Fruit fly (Drosophila melanogaster) whole organism, embryonic: ENCODE results near the gene Pvf3.

Experiments
- Abd-B ChIP-seq: fragments of 200-800 bp; sonication (Bioruptor generic); optimal IDR thresholded peaks from 2 replicates; lab custom pipeline; 2018; ENCODE audit warnings: missing biosample characterization, mild to moderate bottlenecking, missing genetic modification characterization, moderate library complexity
- Atf3 ChIP-seq: fragments of 200-800 bp; sonication (Bioruptor generic); optimal IDR thresholded peaks from 3 replicates; lab custom pipeline; 2016; ENCODE audit warnings: missing biosample characterization, missing genetic modification characterization
- Awh ChIP-seq: fragments of 200-800 bp; sonication (Bioruptor generic); IDR thresholded peaks from 2 replicates; pipeline ENCODE4, ENCODE4 v1.3.6; 2022; ENCODE audit warnings: missing biosample characterization, missing genetic modification characterization
- BtbVII ChIP-seq: fragments of 200-800 bp; sonication (Bioruptor generic); optimal IDR thresholded peaks from 3 replicates; lab custom pipeline; 2017; ENCODE audit warnings: missing biosample characterization, mild to moderate bottlenecking, missing genetic modification characterization
- CG10366 ChIP-seq: fragments of 200-800 bp; sonication (Bioruptor generic); IDR thresholded peaks from 2 replicates; pipeline ENCODE4 v1.3.6; 2022; ENCODE audit warnings: missing biosample characterization, missing genetic modification characterization
- CG10565 ChIP-seq: fragments of 200-800 bp; sonication (Bioruptor generic); optimal IDR thresholded peaks from 3 replicates; lab custom pipeline; 2016; ENCODE audit warnings: missing biosample characterization, mild to moderate bottlenecking, missing genetic modification characterization
- CG12219 ChIP-seq: fragments of 200-800 bp; sonication (Bioruptor generic); optimal IDR thresholded peaks from 3 replicates; lab custom pipeline; 2018; ENCODE audit warnings: missing biosample characterization, mild to moderate bottlenecking, missing genetic modification characterization
- CG13775 ChIP-seq: fragments of 200-800 bp; sonication (Bioruptor generic); optimal IDR thresholded peaks from 3 replicates; lab custom pipeline; 2017; ENCODE audit warnings: missing biosample characterization, mild to moderate bottlenecking, missing genetic modification characterization
- CG13894 ChIP-seq: fragments of 200-800 bp; sonication (Bioruptor generic); optimal IDR thresholded peaks from 3 replicates; lab custom pipeline; 2018; ENCODE audit warnings: missing biosample characterization, mild to moderate bottlenecking, missing genetic modification characterization, moderate library complexity
- CG14014 ChIP-seq: fragments of 200-800 bp; sonication (Bioruptor generic); IDR thresholded peaks from 2 replicates; pipeline ENCODE4 v1.3.6; 2022; ENCODE audit warnings: missing biosample characterization, missing genetic modification characterization
- CG16815 ChIP-seq: fragments of 200-800 bp; sonication (Bioruptor generic); optimal IDR thresholded peaks from 3 replicates; lab custom pipeline; 2017; ENCODE audit warnings: missing biosample characterization, mild to moderate bottlenecking, missing genetic modification characterization
- CG17186 ChIP-seq: fragments of 200-800 bp; sonication (Bioruptor generic); optimal IDR thresholded peaks from 3 replicates; lab custom pipeline; 2017; ENCODE audit warnings: missing biosample characterization, missing genetic modification reagents, missing genetic modification characterization
- CG17328 ChIP-seq: fragments of 200-800 bp; sonication (Bioruptor generic); IDR thresholded peaks from 2 replicates; pipeline ENCODE4 v1.3.6; 2022; ENCODE audit warnings: missing biosample characterization, missing genetic modification characterization
- CG17802 ChIP-seq: fragments of 200-800 bp; sonication (Bioruptor generic); optimal IDR thresholded peaks from 2 replicates; lab custom pipeline; 2018; ENCODE audit warnings: missing biosample characterization, mild to moderate bottlenecking, missing genetic modification characterization, moderate library complexity
- CG2116 ChIP-seq: fragments of 200-800 bp; sonication (Bioruptor generic); optimal IDR thresholded peaks from 3 replicates; lab custom pipeline; 2018; ENCODE audit warnings: missing biosample characterization, mild to moderate bottlenecking, missing genetic modification characterization
- CG2129 ChIP-seq: fragments of 200-800 bp; sonication (Bioruptor generic); IDR thresholded peaks from 2 replicates; pipeline ENCODE4 v1.3.6; 2022; ENCODE audit warnings: missing biosample characterization, missing genetic modification characterization; ENCODE audit not compliant: partially characterized antibody
- CG33557 ChIP-seq: fragments of 200-800 bp; sonication (Bioruptor generic); optimal IDR thresholded peaks from 2 replicates; lab custom pipeline; 2019; ENCODE audit warnings: missing biosample characterization, mild to moderate bottlenecking, missing genetic modification characterization, moderate library complexity
- CG8359 ChIP-seq: fragments of 200-800 bp; sonication (Bioruptor generic); optimal IDR thresholded peaks from 2 replicates; lab custom pipeline; 2017; ENCODE audit warnings: missing biosample characterization, mild to moderate bottlenecking, missing genetic modification characterization, borderline replicate concordance
- Dp ChIP-seq: fragments of 200-800 bp; sonication (Bioruptor generic); optimal IDR thresholded peaks from 2 replicates; lab custom pipeline; 2018; ENCODE audit warnings: missing biosample characterization, mild to moderate bottlenecking, missing genetic modification characterization, moderate library complexity
- Fer3 ChIP-seq: fragments of 200-800 bp; sonication (Bioruptor generic); optimal IDR thresholded peaks from 2 replicates; lab custom pipeline; 2018; ENCODE audit warnings: missing biosample characterization, mild to moderate bottlenecking, missing genetic modification characterization, moderate library complexity
- HLH3B ChIP-seq: fragments of 200-800 bp; sonication (Bioruptor generic); IDR thresholded peaks from 2 replicates; pipeline ENCODE4 v1.3.6; 2022; ENCODE audit warnings: missing biosample characterization, missing genetic modification characterization
- Lpt ChIP-seq: fragments of >200 bp; optimal IDR thresholded peaks from 2 replicates; lab custom pipeline; 2018; ENCODE audit warnings: missing biosample characterization, missing genetic modification characterization
- Max ChIP-seq: fragments of 200-800 bp; sonication (Bioruptor generic); optimal IDR thresholded peaks from 2 replicates; lab custom pipeline; 2016; ENCODE audit warnings: missing biosample characterization, mild to moderate bottlenecking, missing genetic modification characterization
- NK7.1 ChIP-seq: fragments of 200-800 bp; sonication (Bioruptor generic); optimal IDR thresholded peaks from 3 replicates; lab custom pipeline; 2016; ENCODE audit warnings: missing biosample characterization, missing genetic modification characterization
- Sin3A ChIP-seq: fragments of >200 bp; optimal IDR thresholded peaks from 2 replicates; lab custom pipeline; 2018
- Sry-β ChIP-seq: fragments of 200-800 bp; sonication (Bioruptor generic); optimal IDR thresholded peaks from 2 replicates; lab custom pipeline; 2018; ENCODE audit warnings: missing biosample characterization, mild to moderate bottlenecking, missing genetic modification characterization, moderate library complexity
- Usf ChIP-seq: fragments of 200-800 bp; sonication (Bioruptor generic); optimal IDR thresholded peaks from 2 replicates; lab custom pipeline; 2017; ENCODE audit warnings: missing genotype, missing biosample characterization, missing genetic modification characterization
- YL-1 ChIP-seq: fragments of 200-800 bp; sonication (Bioruptor generic); optimal IDR thresholded peaks from 3 replicates; lab custom pipeline; 2017; ENCODE audit warnings: missing biosample characterization, mild to moderate bottlenecking, missing genetic modification characterization
- bigmax ChIP-seq: fragments of 200-800 bp; sonication (Bioruptor generic); optimal IDR thresholded peaks from 2 replicates; lab custom pipeline; 2018; ENCODE audit warnings: missing biosample characterization, mild to moderate bottlenecking, missing genetic modification characterization
- dati ChIP-seq: fragments of 200-800 bp; sonication (Bioruptor generic); IDR thresholded peaks from 2 replicates; pipeline ENCODE4 v1.3.6; 2022; ENCODE audit warnings: missing biosample characterization, missing genetic modification characterization
- dmrt99B ChIP-seq: fragments of 200-800 bp; sonication (Bioruptor generic); optimal IDR thresholded peaks from 2 replicates; lab custom pipeline; 2018; ENCODE audit warnings: missing biosample characterization, mild to moderate bottlenecking, missing genetic modification characterization, moderate library complexity
- dpn ChIP-seq, 2 experiments: fragments of 200-800 bp; sonication (Bioruptor generic); optimal IDR thresholded peaks; 3 replicates each; lab custom pipeline; 2016; ENCODE audit warnings: missing biosample characterization in 2 of 2, missing genetic modification characterization in 2 of 2
- ems ChIP-seq: fragments of 200-800 bp; sonication (Bioruptor generic); optimal IDR thresholded peaks from 3 replicates; lab custom pipeline; 2016; ENCODE audit warnings: missing biosample characterization, missing genetic modification characterization
- esg ChIP-seq: fragments of 200-800 bp; sonication (Bioruptor generic); conservative IDR thresholded peaks from 2 replicates; pipeline ENCODE4 v1.3.6; 2022; ENCODE audit warnings: missing biosample characterization, missing genetic modification characterization
- eyg ChIP-seq: fragments of 200-800 bp; sonication (Bioruptor generic); optimal IDR thresholded peaks from 3 replicates; lab custom pipeline; 2016; ENCODE audit warnings: missing biosample characterization, missing genetic modification characterization
- kah ChIP-seq: fragments of 200-800 bp; sonication (Bioruptor generic); optimal IDR thresholded peaks from 2 replicates; lab custom pipeline; 2018; ENCODE audit warnings: missing biosample characterization, mild to moderate bottlenecking, missing genetic modification characterization
- lmd ChIP-seq: fragments of 200-800 bp; sonication (Bioruptor generic); IDR thresholded peaks from 2 replicates; pipeline ENCODE4 v1.3.6; 2022; ENCODE audit warnings: missing biosample characterization, missing genetic modification characterization
- lola ChIP-seq, 3 experiments: fragments of >200 bp in 2 of 3; fragments of 200-800 bp in 1 of 3; sonication (Bioruptor generic) in 1 of 3; optimal IDR thresholded peaks; 2 replicates each; lab custom pipeline; 2017 to 2019; ENCODE audit warnings: missing biosample characterization in 3 of 3, missing genetic modification characterization in 3 of 3, mild to moderate bottlenecking in 1 of 3, moderate library complexity in 1 of 3
- lov ChIP-seq, 2 experiments: fragments of 200-800 bp in 1 of 2; fragments of >200 bp in 1 of 2; sonication (Bioruptor generic) in 1 of 2; IDR thresholded peaks in 1 of 2; optimal IDR thresholded peaks in 1 of 2; 2 replicates in 1 of 2; 3 replicates in 1 of 2; pipeline versions ENCODE4 v1.3.6 to Lab custom; 2017 to 2022; ENCODE audit warnings: missing biosample characterization in 1 of 2, missing genetic modification characterization in 1 of 2
- mam ChIP-seq: fragments of 200-800 bp; sonication (Bioruptor generic); optimal IDR thresholded peaks from 3 replicates; lab custom pipeline; 2016; ENCODE audit warnings: missing biosample characterization, missing genetic modification characterization
- otp ChIP-seq: fragments of 200-800 bp; sonication (Bioruptor generic); IDR thresholded peaks from 3 replicates; pipeline ENCODE4, ENCODE4 v1.3.6; 2022; ENCODE audit warnings: missing biosample characterization, missing genetic modification characterization
- pho ChIP-seq: fragments of 200-800 bp; sonication (Bioruptor generic); optimal IDR thresholded peaks from 2 replicates; lab custom pipeline; 2016; ENCODE audit warnings: missing biosample characterization, missing genetic modification characterization
- pnt ChIP-seq: fragments of 200-800 bp; sonication (Bioruptor generic); optimal IDR thresholded peaks from 3 replicates; lab custom pipeline; 2016; ENCODE audit warnings: missing biosample characterization, missing genetic modification characterization
- pzg ChIP-seq: fragments of 200-800 bp; sonication (Bioruptor generic); optimal IDR thresholded peaks from 3 replicates; lab custom pipeline; 2018; ENCODE audit warnings: missing biosample characterization, mild to moderate bottlenecking, missing genetic modification characterization, moderate library complexity
- run ChIP-seq: fragments of 200-800 bp; sonication (Bioruptor generic); optimal IDR thresholded peaks from 3 replicates; lab custom pipeline; 2018; ENCODE audit warnings: missing biosample characterization, mild to moderate bottlenecking, missing genetic modification characterization
- sens-2 ChIP-seq: fragments of 200-800 bp; sonication (Bioruptor generic); IDR thresholded peaks from 2 replicates; pipeline ENCODE4 v1.3.6; 2022; ENCODE audit warnings: missing biosample characterization, missing genetic modification characterization
- sim ChIP-seq: fragments of 200-800 bp; sonication (Bioruptor generic); IDR thresholded peaks from 2 replicates; pipeline ENCODE4 v1.3.6; 2022; ENCODE audit warnings: missing biosample characterization, missing genetic modification characterization
- slbo ChIP-seq: fragments of 200-800 bp; sonication (Bioruptor generic); IDR thresholded peaks from 2 replicates; pipeline ENCODE4 v1.3.6; 2022; ENCODE audit warnings: missing biosample characterization, missing genetic modification characterization
- wdn ChIP-seq: fragments of 200-800 bp; sonication (Bioruptor generic); IDR thresholded peaks from 2 replicates; pipeline ENCODE4 v1.3.6; 2022; ENCODE audit warnings: missing biosample characterization, missing genetic modification characterization

Pvf3 gene

dm6 chr2L:7194351-7195037 lies 37.0 kb upstream of the Pvf3 start, which contains the start of gene CG4497 (continued):
- TF ChIP-seq CG13894 (peak; percentile 73), Usf (GFP tag; lab: Kevin White, UChicago) (peak; percentile 78), run (tag; lab: Kevin White, UChicago) (peak; percentile 25), HLH3B (GFP tag; lab: Robert Waterston, UW) (peak; percentile 94), dati (GFP tag; lab: Robert Waterston, UW) (peak; percentile 55; the same call in 1 of the 2 replicates), lmd (GFP tag; lab: Robert Waterston, UW) (peak; percentile 98), BtbVII (peak; percentile 66), Dp (GFP tag; lab: Kevin White, UChicago) (peak; percentile 90), lola (GFP tag; optimal IDR thresholded peaks at IDR 0.05; lab: Kevin White, UChicago) (peak in 1 of 3 experiments; percentile 93), CG33557 (peak; percentile 77), CG10565 (GFP tag; lab: Kevin White, UChicago) (peak; percentile 48), CG17186 (GFP tag; lab: Kevin White, UChicago) (peak; percentile 94), kah (GFP tag; lab: Kevin White, UChicago) (peak; percentile 16), CG13775 (GFP tag; lab: Kevin White, UChicago) (peak; percentile 97), CG2116 (GFP tag; lab: Kevin White, UChicago) (peak; percentile 98), eyg (GFP tag; lab: Kevin White, UChicago) (peak; percentile 93), dpn (GFP tag; optimal IDR thresholded peaks at IDR 0.05; lab: Kevin White, UChicago) (peak; percentile 92 to 95), CG17328 (peak; percentile 87), CG2129 (GFP tag; lab: Robert Waterston, UW) (no peak), Fer3 (tag; lab: Kevin White, UChicago) (peak; percentile 85), pho (peak; percentile 97), lov (optimal IDR thresholded peaks at IDR 0.05; lab: Kevin White, UChicago) (no peak), lov (GFP tag; IDR thresholded peaks at IDR 0.05; lab: Robert Waterston, UW) (peak; percentile 88), Sry-β (GFP tag; lab: Kevin White, UChicago) (peak; percentile 82), CG12219 (GFP tag; lab: Kevin White, UChicago) (peak; percentile 48), Sin3A (lab: Kevin White, UChicago) (peak; percentile 85), pzg (peak; percentile 63), ems (GFP tag; lab: Kevin White, UChicago) (peak; percentile 94), Lpt (GFP tag; lab: Kevin White, UChicago) (no peak), wdn (GFP tag; lab: Robert Waterston, UW) (peak; percentile 89), CG17802 (tag; lab: Kevin White, UChicago) (peak; percentile 68), otp (peak; percentile 88), YL-1 (GFP tag; lab: Kevin White, UChicago) (peak; percentile 70), bigmax (no peak), slbo (GFP tag; lab: Robert Waterston, UW) (peak; percentile 97), CG8359 (GFP tag; lab: Kevin White, UChicago) (peak; percentile 35), NK7.1 (GFP tag; lab: Kevin White, UChicago) (peak; percentile 82), pnt (GFP tag; lab: Kevin White, UChicago) (peak; percentile 96), Awh (GFP tag; lab: Robert Waterston, UW) (peak; percentile 78; the same call in 1 of the 2 replicates), mam (GFP tag; lab: Kevin White, UChicago) (peak; percentile 97), CG10366 (GFP tag; lab: Robert Waterston, UW) (peak; percentile 94), dmrt99B (peak; percentile 82), Atf3 (GFP tag; lab: Kevin White, UChicago) (peak; percentile 93), sim (GFP tag; lab: Robert Waterston, UW) (no peak; the same call in 1 of the 2 replicates), esg (peak; percentile 95), Max (GFP tag; lab: Kevin White, UChicago) (peak; percentile 93), Abd-B (peak; percentile 95), sens-2 (0 out of 2 replicates have a peak, but pooled peaks have one; percentile 39), CG16815 (GFP tag; lab: Kevin White, UChicago) (peak; percentile 93), CG14014 (GFP tag; lab: Robert Waterston, UW) (peak; percentile 93)
